Worm (Caenorhabditis elegans): ENCODE results near the gene fbxb-18.

- TF ChIP-seq nhr-47 (tag; optimal IDR thresholded peaks at IDR 0.05) (no peak), unc-62 (GFP tag; optimal IDR thresholded peaks at IDR 0.05) (no peak), ztf-4 (tag; optimal IDR thresholded peaks at IDR 0.05) (no peak), pqm-1 (tag; optimal IDR thresholded peaks at IDR 0.05) (no peak), ces-1 (GFP tag; optimal IDR thresholded peaks at IDR 0.05) (no peak), unc-30 (tag; optimal IDR thresholded peaks at IDR 0.05) (no peak)
Measured at ce11 chrII:1692827-1693226, 4.1 kb upstream of the fbxb-18 start, which contains the start of gene fbxc-21.
